Worm (Caenorhabditis elegans): ENCODE measurements around the gene shk-1.

The shk-1 gene

ce11 chrII:9781842-9782241, 23.8 kb downstream of the shk-1 start, which contains the start of gene cyp-13A1:
cyp-13A1 (minus strand) TSS chrII:9781997.
- TF ChIP-seq tbx-11 (GFP tag; IDR thresholded peaks at IDR 0.05): no peak
- no peak for TF ChIP-seq F13C5.2 (tag; optimal IDR thresholded peaks at IDR 0.05)
- TF ChIP-seq aly-1 (tag; optimal IDR thresholded peaks at IDR 0.05): no peak
- TF ChIP-seq ceh-36 (tag; optimal IDR thresholded peaks at IDR 0.05): no peak

ce11 chrII:9782337-9782736, 24.3 kb downstream of the shk-1 start, which contains the start of gene T10B9.14:
T10B9.14 (minus strand) TSS chrII:9782437.
- no peak for TF ChIP-seq sea-1 (GFP tag; conservative IDR thresholded peaks at IDR 0.05)
- TF ChIP-seq tbx-11 (GFP tag; IDR thresholded peaks at IDR 0.05): no peak
- no peak for TF ChIP-seq scrt-1 (GFP tag; IDR thresholded peaks at IDR 0.05)
- no peak for TF ChIP-seq hmg-4 (GFP tag; optimal IDR thresholded peaks at IDR 0.05)
- TF ChIP-seq ceh-36 (tag; optimal IDR thresholded peaks at IDR 0.05): no peak
- TF ChIP-seq pes-1 (GFP tag; IDR thresholded peaks at IDR 0.05): no peak
- no peak for TF ChIP-seq F13C5.2 (tag; optimal IDR thresholded peaks at IDR 0.05)
- no peak for TF ChIP-seq ets-7 (tag; optimal IDR thresholded peaks at IDR 0.05)
- TF ChIP-seq tra-4 (tag; optimal IDR thresholded peaks at IDR 0.05): no peak
- TF ChIP-seq tbx-37 (GFP tag; conservative IDR thresholded peaks at IDR 0.05): no peak
- TF ChIP-seq hnd-1 (tag; optimal IDR thresholded peaks at IDR 0.05): no peak
- no peak for TF ChIP-seq flt-1 (GFP tag; IDR thresholded peaks at IDR 0.05)
- TF ChIP-seq aly-1 (tag; optimal IDR thresholded peaks at IDR 0.05): no peak
- no peak for TF ChIP-seq B0310.2 (tag; optimal IDR thresholded peaks at IDR 0.05)
- TF ChIP-seq ceh-13 (GFP tag; optimal IDR thresholded peaks at IDR 0.05): no peak

ce11 chrII:9786215-9786614, 28.2 kb downstream of the shk-1 start:
- no peak for TF ChIP-seq tbx-11 (GFP tag; IDR thresholded peaks at IDR 0.05)
- TF ChIP-seq scrt-1 (GFP tag; IDR thresholded peaks at IDR 0.05): no peak
- TF ChIP-seq tra-4 (tag; optimal IDR thresholded peaks at IDR 0.05): no peak
- TF ChIP-seq ama-1 (optimal IDR thresholded peaks at IDR 0.05): no peak

ce11 chrII:9787395-9788152, 29.5 kb downstream of the shk-1 start, which contains the start of gene cyp-13A2:
cyp-13A2 (minus strand) TSS chrII:9787629.
- TF ChIP-seq tbx-11 (GFP tag; IDR thresholded peaks at IDR 0.05) (no peak), F13C5.2 (tag; optimal IDR thresholded peaks at IDR 0.05) (no peak), aly-1 (tag; optimal IDR thresholded peaks at IDR 0.05) (no peak), sea-1 (GFP tag; conservative IDR thresholded peaks at IDR 0.05) (no peak), hnd-1 (tag; optimal IDR thresholded peaks at IDR 0.05) (no peak), tbx-37 (GFP tag; conservative IDR thresholded peaks at IDR 0.05) (no peak), ceh-36 (tag; optimal IDR thresholded peaks at IDR 0.05) (no peak), ama-1 (optimal IDR thresholded peaks at IDR 0.05) (no peak), scrt-1 (GFP tag; IDR thresholded peaks at IDR 0.05) (no peak), tra-4 (tag; optimal IDR thresholded peaks at IDR 0.05) (no peak), B0310.2 (tag; optimal IDR thresholded peaks at IDR 0.05) (no peak), hmg-4 (GFP tag; optimal IDR thresholded peaks at IDR 0.05) (no peak), ceh-13 (GFP tag; optimal IDR thresholded peaks at IDR 0.05) (no peak), ets-7 (tag; optimal IDR thresholded peaks at IDR 0.05) (no peak), pes-1 (GFP tag; IDR thresholded peaks at IDR 0.05) (no peak), hmbx-1 (tag; optimal IDR thresholded peaks at IDR 0.05) (no peak), flt-1 (GFP tag; IDR thresholded peaks at IDR 0.05) (no peak)

ce11 chrII:9791185-9791584, 33.2 kb downstream of the shk-1 start:
- TF ChIP-seq hmg-4 (GFP tag; optimal IDR thresholded peaks at IDR 0.05): no peak
- TF ChIP-seq F13C5.2 (tag; optimal IDR thresholded peaks at IDR 0.05): no peak
- no peak for TF ChIP-seq ets-7 (tag; optimal IDR thresholded peaks at IDR 0.05)
- TF ChIP-seq aly-1 (tag; optimal IDR thresholded peaks at IDR 0.05): no peak
- no peak for TF ChIP-seq hnd-1 (tag; optimal IDR thresholded peaks at IDR 0.05)
- TF ChIP-seq B0310.2 (tag; optimal IDR thresholded peaks at IDR 0.05): no peak
- no peak for TF ChIP-seq tra-4 (tag; optimal IDR thresholded peaks at IDR 0.05)
- TF ChIP-seq pes-1 (GFP tag; IDR thresholded peaks at IDR 0.05): no peak
- TF ChIP-seq hmbx-1 (tag; optimal IDR thresholded peaks at IDR 0.05): no peak
- no peak for TF ChIP-seq sea-1 (GFP tag; conservative IDR thresholded peaks at IDR 0.05)
- no peak for TF ChIP-seq tbx-11 (GFP tag; IDR thresholded peaks at IDR 0.05)
- TF ChIP-seq tbx-37 (GFP tag; conservative IDR thresholded peaks at IDR 0.05): no peak
- no peak for TF ChIP-seq scrt-1 (GFP tag; IDR thresholded peaks at IDR 0.05)
- no peak for TF ChIP-seq ama-1 (optimal IDR thresholded peaks at IDR 0.05)
- TF ChIP-seq flt-1 (GFP tag; IDR thresholded peaks at IDR 0.05): no peak
- TF ChIP-seq ceh-13 (GFP tag; optimal IDR thresholded peaks at IDR 0.05): no peak
- no peak for TF ChIP-seq ceh-36 (tag; optimal IDR thresholded peaks at IDR 0.05)

- TF ChIP-seq scrt-1 (GFP tag; IDR thresholded peaks at IDR 0.05) (no peak), tbx-11 (GFP tag; IDR thresholded peaks at IDR 0.05) (no peak)
Observed at ce11 chrII:9793197-9793596, 35.2 kb downstream of the shk-1 start, which contains the start of gene cyp-13A3. cyp-13A3 (minus strand) TSS chrII:9793297.

ce11 chrII:9797664-9798063, 39.6 kb downstream of the shk-1 start, which contains the start of gene cyp-13A4:
cyp-13A4 (minus strand) TSS chrII:9797740.
- TF ChIP-seq sea-1 (GFP tag; conservative IDR thresholded peaks at IDR 0.05) (no peak), ceh-13 (GFP tag; optimal IDR thresholded peaks at IDR 0.05) (no peak), hnd-1 (tag; optimal IDR thresholded peaks at IDR 0.05) (no peak), ceh-36 (tag; optimal IDR thresholded peaks at IDR 0.05) (no peak), tbx-37 (GFP tag; conservative IDR thresholded peaks at IDR 0.05) (no peak), pes-1 (GFP tag; IDR thresholded peaks at IDR 0.05) (no peak), F13C5.2 (tag; optimal IDR thresholded peaks at IDR 0.05) (no peak)

- no peak for TF ChIP-seq pes-1 (GFP tag; IDR thresholded peaks at IDR 0.05)
- no peak for TF ChIP-seq scrt-1 (GFP tag; IDR thresholded peaks at IDR 0.05)
- TF ChIP-seq hnd-1 (tag; optimal IDR thresholded peaks at IDR 0.05): no peak
- TF ChIP-seq aly-1 (tag; optimal IDR thresholded peaks at IDR 0.05): no peak
- TF ChIP-seq tbx-37 (GFP tag; conservative IDR thresholded peaks at IDR 0.05): no peak
- TF ChIP-seq tra-4 (tag; optimal IDR thresholded peaks at IDR 0.05): no peak
- no peak for TF ChIP-seq sea-1 (GFP tag; conservative IDR thresholded peaks at IDR 0.05)
- TF ChIP-seq hmbx-1 (tag; optimal IDR thresholded peaks at IDR 0.05): no peak
- no peak for TF ChIP-seq B0310.2 (tag; optimal IDR thresholded peaks at IDR 0.05)
- no peak for TF ChIP-seq ceh-13 (GFP tag; optimal IDR thresholded peaks at IDR 0.05)
- no peak for TF ChIP-seq flt-1 (GFP tag; IDR thresholded peaks at IDR 0.05)
- TF ChIP-seq F13C5.2 (tag; optimal IDR thresholded peaks at IDR 0.05): no peak
- no peak for TF ChIP-seq ets-7 (tag; optimal IDR thresholded peaks at IDR 0.05)
- TF ChIP-seq tbx-11 (GFP tag; IDR thresholded peaks at IDR 0.05): no peak
- no peak for TF ChIP-seq ama-1 (optimal IDR thresholded peaks at IDR 0.05)
- TF ChIP-seq hmg-4 (GFP tag; optimal IDR thresholded peaks at IDR 0.05): no peak
- no peak for TF ChIP-seq ceh-36 (tag; optimal IDR thresholded peaks at IDR 0.05)
Observed at ce11 chrII:9800251-9800650, 42.2 kb downstream of the shk-1 start, which contains the start of gene cyp-13A5. cyp-13A5 (minus strand) TSS chrII:9800362.

Data from whole organism, early embryonic.